Fruit fly (Drosophila melanogaster) whole organism, embryonic: ENCODE measurements around the gene CG34284.

Source experiments
- Bdp1 ChIP-seq: fragments of 200-800 bp; sonication (Bioruptor generic); optimal IDR thresholded peaks from 3 replicates; lab custom pipeline; 2016; ENCODE audit warnings: missing biosample characterization, missing genetic modification characterization
- CG10147 ChIP-seq: fragments of 200-800 bp; sonication (Bioruptor generic); optimal IDR thresholded peaks from 2 replicates; lab custom pipeline; 2019; ENCODE audit warnings: missing biosample characterization, mild to moderate bottlenecking, missing genetic modification characterization, moderate library complexity
- CG10267 ChIP-seq: fragments of 200-800 bp; sonication (Bioruptor generic); optimal IDR thresholded peaks from 2 replicates; lab custom pipeline; 2018; ENCODE audit warnings: missing biosample characterization, mild to moderate bottlenecking, missing genetic modification characterization, moderate library complexity
- CG10543 ChIP-seq: fragments of 200-800 bp; sonication (Bioruptor generic); optimal IDR thresholded peaks from 3 replicates; lab custom pipeline; 2017; ENCODE audit warnings: missing biosample characterization, mild to moderate bottlenecking, missing genetic modification characterization, moderate library complexity
- CG12769 ChIP-seq: fragments of 200-800 bp; sonication (Bioruptor generic); optimal IDR thresholded peaks from 2 replicates; lab custom pipeline; 2019; ENCODE audit warnings: missing biosample characterization, mild to moderate bottlenecking, missing genetic modification characterization, moderate library complexity
- CG13296 ChIP-seq: fragments of 200-800 bp; sonication (Bioruptor generic); optimal IDR thresholded peaks from 3 replicates; lab custom pipeline; 2018; ENCODE audit warnings: missing biosample characterization, mild to moderate bottlenecking, missing genetic modification characterization
- CG15011 ChIP-seq: fragments of 200-800 bp; sonication (Bioruptor generic); optimal IDR thresholded peaks from 3 replicates; lab custom pipeline; 2018; ENCODE audit warnings: missing biosample characterization, mild to moderate bottlenecking, missing genetic modification characterization
- CG17802 ChIP-seq: fragments of 200-800 bp; sonication (Bioruptor generic); optimal IDR thresholded peaks from 2 replicates; lab custom pipeline; 2018; ENCODE audit warnings: missing biosample characterization, mild to moderate bottlenecking, missing genetic modification characterization, moderate library complexity
- CG3281 ChIP-seq: fragments of 200-800 bp; sonication (Bioruptor generic); optimal IDR thresholded peaks from 3 replicates; lab custom pipeline; 2017; ENCODE audit warnings: missing biosample characterization, mild to moderate bottlenecking, missing genetic modification characterization
- CG33213 ChIP-seq: fragments of 200-800 bp; sonication (Bioruptor generic); optimal IDR thresholded peaks from 3 replicates; lab custom pipeline; 2016; ENCODE audit warnings: missing biosample characterization, missing genetic modification characterization
- CG33557 ChIP-seq: fragments of 200-800 bp; sonication (Bioruptor generic); optimal IDR thresholded peaks from 2 replicates; lab custom pipeline; 2019; ENCODE audit warnings: missing biosample characterization, mild to moderate bottlenecking, missing genetic modification characterization, moderate library complexity
- CG42726 ChIP-seq: fragments of 200-800 bp; sonication (Bioruptor generic); IDR thresholded peaks from 2 replicates; pipeline ENCODE4 v1.3.6; 2022; ENCODE audit warnings: missing biosample characterization, missing genetic modification characterization; ENCODE audit not compliant: partially characterized antibody
- CG6689 ChIP-seq: fragments of 200-800 bp; sonication (Bioruptor generic); IDR thresholded peaks from 2 replicates; pipeline ENCODE4 v1.3.6; 2022; ENCODE audit warnings: missing biosample characterization, missing genetic modification characterization
- CG6854 ChIP-seq: fragments of 200-800 bp; sonication (Bioruptor generic); optimal IDR thresholded peaks from 3 replicates; lab custom pipeline; 2017; ENCODE audit warnings: missing biosample characterization, mild to moderate bottlenecking, missing genetic modification characterization
- CG7372 ChIP-seq: fragments of 200-800 bp; sonication (Bioruptor generic); IDR thresholded peaks from 2 replicates; pipeline ENCODE4 v1.3.6; 2022; ENCODE audit warnings: missing biosample characterization, missing genetic modification characterization
- CG8281 ChIP-seq: fragments of 200-800 bp; sonication (Bioruptor generic); optimal IDR thresholded peaks from 2 replicates; lab custom pipeline; 2018; ENCODE audit warnings: missing biosample characterization, mild to moderate bottlenecking, missing genetic modification characterization, moderate library complexity
- CG8478 ChIP-seq: fragments of >200 bp; optimal IDR thresholded peaks from 2 replicates; lab custom pipeline; 2018
- CG9727 ChIP-seq: fragments of 200-800 bp; sonication (Bioruptor generic); optimal IDR thresholded peaks from 3 replicates; lab custom pipeline; 2017; ENCODE audit warnings: missing biosample characterization, mild to moderate bottlenecking, missing genetic modification characterization
- CG9876 ChIP-seq: fragments of 200-800 bp; sonication (Bioruptor generic); optimal IDR thresholded peaks from 2 replicates; lab custom pipeline; 2016; ENCODE audit warnings: missing biosample characterization, missing genetic modification characterization
- CHES-1-like ChIP-seq: fragments of 200-800 bp; sonication (Bioruptor generic); optimal IDR thresholded peaks from 2 replicates; lab custom pipeline; 2016; ENCODE audit warnings: missing biosample characterization, missing genetic modification characterization
- CrebB ChIP-seq: fragments of 200-800 bp; sonication (Bioruptor generic); optimal IDR thresholded peaks from 3 replicates; lab custom pipeline; 2018; ENCODE audit warnings: missing biosample characterization, mild to moderate bottlenecking, missing genetic modification characterization
- Dfd ChIP-seq, 2 experiments: fragments of >200 bp; optimal IDR thresholded peaks; 2 replicates each; lab custom pipeline; 2017; ENCODE audit warnings: missing biosample characterization in 2 of 2, missing genetic modification characterization in 2 of 2
- E2f1 ChIP-seq: fragments of 200-800 bp; sonication (Bioruptor generic); IDR thresholded peaks from 2 replicates; pipeline ENCODE4 v1.3.6; 2022; ENCODE audit warnings: missing biosample characterization, missing genetic modification characterization
- Eip74EF ChIP-seq, 2 experiments: fragments of 200-800 bp in 1 of 2; fragments of >200 bp in 1 of 2; sonication (Bioruptor generic) in 1 of 2; optimal IDR thresholded peaks; 2 replicates each; lab custom pipeline; 2017 to 2019; ENCODE audit warnings: missing biosample characterization in 2 of 2, missing genetic modification characterization in 2 of 2, mild to moderate bottlenecking in 1 of 2, moderate library complexity in 1 of 2
- Ets65A ChIP-seq: fragments of 200-800 bp; sonication (Bioruptor generic); peaks from one replicate; lab custom pipeline; 2016; ENCODE audit warnings: missing biosample characterization, missing genetic modification characterization
- HmgD ChIP-seq: fragments of 200-800 bp; sonication (Bioruptor generic); optimal IDR thresholded peaks from 3 replicates; lab custom pipeline; 2016; ENCODE audit warnings: missing biosample characterization, missing genetic modification characterization
- Optix ChIP-seq: fragments of 200-800 bp; sonication (Bioruptor generic); IDR thresholded peaks from 3 replicates; pipeline ENCODE4 v1.3.6; 2022; ENCODE audit warnings: missing biosample characterization, missing genetic modification characterization
- Poxn ChIP-seq: fragments of 200-800 bp; sonication (Bioruptor generic); IDR thresholded peaks from 2 replicates; pipeline ENCODE4 v1.3.6; 2022; ENCODE audit warnings: missing biosample characterization, missing genetic modification characterization
- br ChIP-seq: fragments of >200 bp; optimal IDR thresholded peaks from 2 replicates; lab custom pipeline; 2017
- cg ChIP-seq: fragments of 200-800 bp; sonication (Bioruptor generic); optimal IDR thresholded peaks from 3 replicates; lab custom pipeline; 2019; ENCODE audit warnings: missing biosample characterization, mild to moderate bottlenecking, missing genetic modification characterization, moderate library complexity
- chif ChIP-seq, 2 experiments: fragments of 200-800 bp; sonication (Bioruptor generic); optimal IDR thresholded peaks; 3 replicates each; lab custom pipeline; 2016; ENCODE audit warnings: missing biosample characterization in 2 of 2, missing genetic modification characterization in 2 of 2
- chinmo ChIP-seq: fragments of 200-800 bp; sonication (Bioruptor generic); IDR thresholded peaks from 4 replicates; pipeline ENCODE4 v1.3.6; 2022; ENCODE audit warnings: missing biosample characterization, missing genetic modification characterization; ENCODE audit not compliant: partially characterized antibody
- chm ChIP-seq: fragments of 200-800 bp; sonication (Bioruptor generic); IDR thresholded peaks from 2 replicates; pipeline ENCODE4 v1.3.6; 2022; ENCODE audit warnings: missing biosample characterization, missing genetic modification characterization
- dmrt11E ChIP-seq: fragments of 200-800 bp; sonication (Bioruptor generic); optimal IDR thresholded peaks from 3 replicates; lab custom pipeline; 2018; ENCODE audit warnings: missing biosample characterization, mild to moderate bottlenecking, missing genetic modification characterization, moderate library complexity
- en ChIP-seq: fragments of 200-800 bp; sonication (Bioruptor generic); optimal IDR thresholded peaks from 2 replicates; lab custom pipeline; 2016; ENCODE audit warnings: missing biosample characterization, missing genetic modification characterization
- esg ChIP-seq: fragments of 200-800 bp; sonication (Bioruptor generic); conservative IDR thresholded peaks from 2 replicates; pipeline ENCODE4 v1.3.6; 2022; ENCODE audit warnings: missing biosample characterization, missing genetic modification characterization
- ewg ChIP-seq: fragments of 200-800 bp; sonication (Bioruptor generic); optimal IDR thresholded peaks from 3 replicates; lab custom pipeline; 2017; ENCODE audit warnings: mild to moderate bottlenecking, missing biosample characterization, missing genetic modification reagents, missing genetic modification characterization
- fd102C ChIP-seq: fragments of 200-800 bp; sonication (Bioruptor generic); optimal IDR thresholded peaks from 2 replicates; lab custom pipeline; 2018; ENCODE audit warnings: missing biosample characterization, mild to moderate bottlenecking, missing genetic modification characterization, moderate library complexity
- gem ChIP-seq: fragments of 200-800 bp; sonication (Bioruptor generic); optimal IDR thresholded peaks from 2 replicates; lab custom pipeline; 2019; ENCODE audit warnings: missing biosample characterization, mild to moderate bottlenecking, missing genetic modification characterization, moderate library complexity
- gsb-n ChIP-seq: fragments of 200-800 bp; sonication (Bioruptor generic); optimal IDR thresholded peaks from 3 replicates; lab custom pipeline; 2018; ENCODE audit warnings: missing biosample characterization, mild to moderate bottlenecking, missing genetic modification characterization
- jing ChIP-seq: fragments of 200-800 bp; sonication (Bioruptor generic); optimal IDR thresholded peaks from 2 replicates; lab custom pipeline; 2018; ENCODE audit warnings: missing biosample characterization, mild to moderate bottlenecking, missing genetic modification characterization
- lilli ChIP-seq: fragments of 200-800 bp; sonication (Bioruptor generic); optimal IDR thresholded peaks from 3 replicates; lab custom pipeline; 2016; ENCODE audit warnings: missing biosample characterization, missing genetic modification characterization
- maf-S ChIP-seq: fragments of 200-800 bp; sonication (Bioruptor generic); optimal IDR thresholded peaks from 2 replicates; lab custom pipeline; 2016; ENCODE audit warnings: missing biosample characterization, missing genetic modification characterization
- nau ChIP-seq: fragments of 200-800 bp; sonication (Bioruptor generic); optimal IDR thresholded peaks from 3 replicates; lab custom pipeline; 2017; ENCODE audit warnings: missing biosample characterization, mild to moderate bottlenecking, missing genetic modification characterization, missing genetic modification reagents
- rib ChIP-seq: fragments of 200-800 bp; sonication (Bioruptor generic); IDR thresholded peaks from 2 replicates; pipeline ENCODE4 v1.3.6; 2022; ENCODE audit warnings: missing biosample characterization, missing genetic modification characterization
- sqz ChIP-seq: fragments of 200-800 bp; sonication (Bioruptor generic); optimal IDR thresholded peaks from 3 replicates; lab custom pipeline; 2018; ENCODE audit warnings: missing biosample characterization, mild to moderate bottlenecking, missing genetic modification characterization
- sr ChIP-seq: fragments of 200-800 bp; sonication (Bioruptor generic); IDR thresholded peaks from 3 replicates; pipeline ENCODE4 v1.3.6; 2022; ENCODE audit warnings: missing biosample characterization, missing genetic modification characterization
- ttk ChIP-seq: fragments of 200-800 bp; sonication (Bioruptor generic); IDR thresholded peaks from 2 replicates; pipeline ENCODE4 v2.1.2; 2022; ENCODE audit warnings: missing biosample characterization, missing genetic modification characterization
- unpg ChIP-seq: fragments of 200-800 bp; sonication (Bioruptor generic); optimal IDR thresholded peaks from 3 replicates; lab custom pipeline; 2018; ENCODE audit warnings: missing biosample characterization, mild to moderate bottlenecking, missing genetic modification characterization, moderate library complexity
- wek ChIP-seq: fragments of 200-800 bp; sonication (Bioruptor generic); optimal IDR thresholded peaks from 3 replicates; lab custom pipeline; 2018; ENCODE audit warnings: missing biosample characterization, mild to moderate bottlenecking, missing genetic modification characterization, moderate library complexity
- yki ChIP-seq: fragments of >200 bp; optimal IDR thresholded peaks from 3 replicates; lab custom pipeline; 2018
- zfh1 ChIP-seq: fragments of 200-800 bp; sonication (Bioruptor generic); IDR thresholded peaks from 3 replicates; pipeline ENCODE4 v1.3.6; 2022; ENCODE audit warnings: missing biosample characterization, missing genetic modification characterization

Gene CG34284

DNA sequence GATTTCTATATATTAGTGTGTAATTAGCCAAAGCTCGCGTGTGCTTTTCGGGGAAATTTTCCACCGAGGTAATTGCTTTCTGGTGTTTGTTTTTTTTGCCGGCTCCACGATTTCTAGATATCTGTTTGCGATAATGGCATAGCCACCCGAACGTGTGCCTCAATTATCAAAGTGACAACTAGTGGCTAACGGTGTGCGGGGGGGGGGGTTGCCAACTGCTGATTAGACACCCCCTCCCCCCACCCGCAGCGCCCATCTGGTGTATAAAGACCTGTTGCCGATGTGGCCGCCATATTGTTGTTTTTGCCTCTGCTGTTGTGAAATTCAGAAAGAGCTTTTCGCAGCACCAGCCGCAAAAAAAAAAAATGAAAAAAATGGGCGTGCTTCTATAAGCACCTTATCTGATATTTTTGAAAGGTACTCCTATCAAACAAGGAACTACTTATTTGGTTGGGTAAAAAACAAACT is 16.2 kb upstream of the CG34284 start (continued):
- no peak for TF ChIP-seq dmrt11E (tag; lab: Kevin White, UChicago)
- no peak for TF ChIP-seq yki (lab: Kevin White, UChicago)
- TF ChIP-seq chif (GFP tag; optimal IDR thresholded peaks at IDR 0.05; lab: Kevin White, UChicago): no peak
- no peak for TF ChIP-seq maf-S (GFP tag; lab: Kevin White, UChicago)
- TF ChIP-seq CG13296 (GFP tag; lab: Kevin White, UChicago): peak; percentile 24
- no peak for TF ChIP-seq CG3281
- TF ChIP-seq unpg (GFP tag; lab: Kevin White, UChicago): no peak
- TF ChIP-seq Optix: no peak
- no peak for TF ChIP-seq CG8281 (tag; lab: Kevin White, UChicago)
- peak; percentile 28 for TF ChIP-seq lilli (GFP tag; lab: Kevin White, UChicago)
- no peak for TF ChIP-seq CG33557 (GFP tag; lab: Kevin White, UChicago)
- TF ChIP-seq CG42726: no peak
- no peak for TF ChIP-seq sr
- TF ChIP-seq CG6854 (GFP tag; lab: Kevin White, UChicago): peak; percentile 22
- no peak for TF ChIP-seq gsb-n
- peak; percentile 51 for TF ChIP-seq CHES-1-like (GFP tag; lab: Kevin White, UChicago)
- TF ChIP-seq E2f1 (GFP tag; lab: Robert Waterston, UW): no peak
- peak; percentile 86; the same call in 2 of the 4 replicates for TF ChIP-seq chinmo (GFP tag; lab: Robert Waterston, UW)
- TF ChIP-seq fd102C: no peak
- TF ChIP-seq HmgD: no peak
- no peak for TF ChIP-seq esg
- TF ChIP-seq ttk (GFP tag; lab: Robert Waterston, UW): no peak
- TF ChIP-seq nau (GFP tag; lab: Kevin White, UChicago): no peak
- TF ChIP-seq CG10267 (tag; lab: Kevin White, UChicago): no peak
- TF ChIP-seq zfh1 (GFP tag; lab: Robert Waterston, UW): no peak
- no peak for TF ChIP-seq wek
- TF ChIP-seq CG9876 (GFP tag; lab: Kevin White, UChicago): no peak
- TF ChIP-seq CrebB (tag; lab: Kevin White, UChicago): peak; percentile 45
- TF ChIP-seq chm (GFP tag; lab: Robert Waterston, UW): no peak
- no peak for TF ChIP-seq Ets65A (GFP tag; lab: Kevin White, UChicago)
- peak; percentile 52 for TF ChIP-seq cg
- TF ChIP-seq CG17802: no peak
- TF ChIP-seq CG7372 (GFP tag; lab: Robert Waterston, UW): no peak
- no peak for TF ChIP-seq br (lab: Kevin White, UChicago)
- peak; percentile 49 for TF ChIP-seq CG9727 (GFP tag; lab: Kevin White, UChicago)
- no peak for TF ChIP-seq ewg (GFP tag; lab: Kevin White, UChicago)
- no peak for TF ChIP-seq CG33213 (GFP tag; lab: Kevin White, UChicago)
- TF ChIP-seq rib (GFP tag; lab: Robert Waterston, UW): peak; percentile 82
- no peak for TF ChIP-seq CG8478 (lab: Kevin White, UChicago)
- no peak for TF ChIP-seq CG15011 (GFP tag; lab: Kevin White, UChicago)
- peak; percentile 58 for TF ChIP-seq CG12769
- no peak for TF ChIP-seq CG10147 (GFP tag; lab: Kevin White, UChicago)
- TF ChIP-seq Dfd (GFP tag; optimal IDR thresholded peaks at IDR 0.05; lab: Kevin White, UChicago): no peak
- peak; percentile 66 for TF ChIP-seq sqz
- TF ChIP-seq Bdp1: no peak
- no peak for TF ChIP-seq CG6689 (GFP tag; lab: Robert Waterston, UW)
- peak in 1 of 2 experiments; percentile 19 for TF ChIP-seq Eip74EF (GFP tag; optimal IDR thresholded peaks at IDR 0.05; lab: Kevin White, UChicago)
- no peak for TF ChIP-seq jing (GFP tag; lab: Kevin White, UChicago)
- TF ChIP-seq gem (tag; lab: Kevin White, UChicago): no peak
- no peak for TF ChIP-seq Poxn
- TF ChIP-seq en (GFP tag; lab: Kevin White, UChicago): no peak
- TF ChIP-seq CG10543 (GFP tag; lab: Kevin White, UChicago): peak; percentile 93
